Fruit fly (Drosophila melanogaster) whole organism, prepupa: ENCODE data around the gene CG5071.

Experiments
- Blimp-1 ChIP-seq: fragments of 200-800 bp; sonication (Bioruptor generic); optimal IDR thresholded peaks from 3 replicates; lab custom pipeline; 2017; ENCODE audit warnings: missing biosample characterization, missing genetic modification characterization, mild to moderate bottlenecking, moderate library complexity, missing genetic modification reagents
- CG10669 ChIP-seq: fragments of 200-800 bp; sonication (Bioruptor generic); optimal IDR thresholded peaks from 3 replicates; lab custom pipeline; 2018; ENCODE audit warnings: missing biosample characterization, mild to moderate bottlenecking, missing genetic modification characterization, moderate library complexity
- CG11902 ChIP-seq: fragments of 200-800 bp; sonication (Bioruptor generic); optimal IDR thresholded peaks from 3 replicates; lab custom pipeline; 2016; ENCODE audit warnings: missing biosample characterization, missing genetic modification characterization
- CG15336 ChIP-seq: fragments of 200-800 bp; sonication (Bioruptor generic); IDR thresholded peaks from 2 replicates; pipeline ENCODE4 v1.3.6; 2022; ENCODE audit warnings: missing biosample characterization, missing genetic modification characterization
- CG6276 ChIP-seq: fragments of 200-800 bp; sonication (Bioruptor generic); optimal IDR thresholded peaks from 2 replicates; lab custom pipeline; 2017; ENCODE audit warnings: missing biosample characterization, mild to moderate bottlenecking, missing genetic modification characterization
- CG6854 ChIP-seq: fragments of 200-800 bp; sonication (Bioruptor generic); optimal IDR thresholded peaks from 2 replicates; lab custom pipeline; 2017; ENCODE audit warnings: missing biosample characterization, mild to moderate bottlenecking, missing genetic modification characterization
- CG7368 ChIP-seq: fragments of 200-800 bp; sonication (Bioruptor generic); optimal IDR thresholded peaks from 3 replicates; lab custom pipeline; 2016; ENCODE audit warnings: missing biosample characterization, missing genetic modification characterization
- CG8319 ChIP-seq: fragments of 200-800 bp; sonication (Bioruptor generic); optimal IDR thresholded peaks from 3 replicates; lab custom pipeline; 2016; ENCODE audit warnings: missing biosample characterization, missing genetic modification characterization
- CG8632 ChIP-seq: fragments of 200-800 bp; sonication (Bioruptor generic); optimal IDR thresholded peaks from 3 replicates; lab custom pipeline; 2016; ENCODE audit warnings: missing biosample characterization, missing genetic modification characterization
- Hr4 ChIP-seq: fragments of 200-800 bp; sonication (Bioruptor generic); optimal IDR thresholded peaks from 3 replicates; lab custom pipeline; 2016; ENCODE audit warnings: missing biosample characterization, missing genetic modification characterization
- Met ChIP-seq: fragments of 200-800 bp; sonication (Bioruptor generic); optimal IDR thresholded peaks from 3 replicates; lab custom pipeline; 2016; ENCODE audit warnings: missing biosample characterization, missing genetic modification characterization
- Sox102F ChIP-seq: fragments of 200-800 bp; sonication (Bioruptor generic); optimal IDR thresholded peaks from 2 replicates; lab custom pipeline; 2016; ENCODE audit warnings: missing biosample characterization, mild to moderate bottlenecking, missing genetic modification characterization
- achi ChIP-seq: fragments of 200-800 bp; sonication (Bioruptor generic); optimal IDR thresholded peaks from 3 replicates; lab custom pipeline; 2016; ENCODE audit warnings: missing biosample characterization, missing genetic modification characterization
- acj6 ChIP-seq: fragments of 200-800 bp; sonication (Bioruptor generic); optimal IDR thresholded peaks from 3 replicates; lab custom pipeline; 2016; ENCODE audit warnings: missing biosample characterization, missing genetic modification characterization
- eg ChIP-seq: fragments of 200-800 bp; sonication (Bioruptor generic); IDR thresholded peaks from 3 replicates; pipeline ENCODE4 v1.3.6; 2022; ENCODE audit warnings: missing biosample characterization, missing genetic modification characterization
- fd85E ChIP-seq: fragments of 200-800 bp; sonication (Bioruptor generic); optimal IDR thresholded peaks from 3 replicates; lab custom pipeline; 2016; ENCODE audit warnings: missing biosample characterization, missing genetic modification characterization
- vri ChIP-seq: fragments of 200-800 bp; sonication (Bioruptor generic); optimal IDR thresholded peaks from 3 replicates; lab custom pipeline; 2016; ENCODE audit warnings: missing biosample characterization, mild to moderate bottlenecking, missing genetic modification characterization

The CG5071 gene

DNA sequence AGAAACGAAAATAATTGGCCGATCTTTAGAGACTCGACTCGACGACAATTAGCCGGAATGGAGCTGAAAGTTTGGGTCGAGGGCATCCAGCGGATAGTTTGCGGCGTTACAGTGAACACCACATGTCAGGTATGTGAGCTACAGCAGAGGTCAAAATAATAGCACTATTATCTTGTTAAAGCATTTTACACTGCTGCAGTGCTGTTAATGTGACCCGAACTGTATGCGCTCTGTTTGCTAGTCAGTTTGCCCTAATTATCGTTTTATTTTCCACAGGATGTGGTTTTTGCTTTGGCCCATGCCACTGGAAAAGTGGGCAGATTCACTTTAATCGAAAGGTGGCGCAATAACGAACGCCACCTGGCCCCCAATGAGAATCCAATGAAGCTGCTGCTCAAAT is 44.1 kb downstream of the CG5071 start:
- TF ChIP-seq CG7368 = no peak
- TF ChIP-seq CG8319 (GFP tag; lab: Kevin White, UChicago) = no peak
- no peak for TF ChIP-seq fd85E (GFP tag; lab: Kevin White, UChicago)
- TF ChIP-seq eg = 0 out of 3 replicates have a peak, but pooled peaks have one; percentile 11
- no peak for TF ChIP-seq CG6276
- no peak for TF ChIP-seq Sox102F (GFP tag; lab: Kevin White, UChicago)
- TF ChIP-seq Blimp-1 = no peak
- peak; percentile 12 for TF ChIP-seq Hr4
- no peak for TF ChIP-seq vri (GFP tag; lab: Kevin White, UChicago)
- TF ChIP-seq achi (GFP tag; lab: Kevin White, UChicago) = no peak

DNA sequence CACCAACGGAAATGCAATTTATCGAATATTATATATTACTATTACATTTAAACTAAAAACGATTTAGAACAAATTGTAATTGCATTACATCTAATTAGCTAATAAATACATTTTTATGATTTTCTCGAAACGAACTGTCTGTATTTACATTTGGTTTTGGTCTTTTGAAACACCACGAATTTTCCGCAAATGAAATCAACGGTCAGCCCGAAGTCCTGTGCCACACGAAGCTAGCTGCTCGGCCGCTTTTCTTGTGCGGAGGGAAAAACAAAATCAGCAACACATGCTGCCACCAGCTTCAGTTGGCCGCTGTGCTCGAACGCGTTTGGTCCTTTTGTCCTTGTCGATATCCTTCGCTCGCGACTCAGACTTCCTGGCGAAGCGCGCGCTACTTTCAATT is 47.3 kb downstream of the CG5071 start, which contains the start of gene Lgr3:
TSS of gene Lgr3 (plus strand) at position 301 of the 400 bp plus-strand sequence.
- TF ChIP-seq CG11902 (GFP tag; lab: Kevin White, UChicago) (no peak), CG6854 (no peak), CG10669 (GFP tag; lab: Kevin White, UChicago) (no peak), CG8632 (GFP tag; lab: Kevin White, UChicago) (no peak), CG15336 (GFP tag; lab: Robert Waterston, UW) (no peak), acj6 (no peak), CG6276 (no peak), Met (GFP tag; lab: Kevin White, UChicago) (no peak)
